Fruit fly (Drosophila melanogaster) whole organism, embryonic: ENCODE results near the gene aln.

Experiments used
- Abd-B ChIP-seq: fragments of 200-800 bp; sonication (Bioruptor generic); optimal IDR thresholded peaks from 2 replicates; lab custom pipeline; 2018; ENCODE audit warnings: missing biosample characterization, mild to moderate bottlenecking, missing genetic modification characterization, moderate library complexity
- Aef1 ChIP-seq: fragments of 200-800 bp; sonication (Bioruptor generic); IDR thresholded peaks from 3 replicates; pipeline ENCODE4 v1.3.6; 2022; ENCODE audit warnings: missing biosample characterization, missing genetic modification characterization
- CG10274 ChIP-seq: fragments of 200-800 bp; sonication (Bioruptor generic); optimal IDR thresholded peaks from 3 replicates; lab custom pipeline; 2017; ENCODE audit warnings: missing biosample characterization, mild to moderate bottlenecking, missing genetic modification characterization
- CG10462 ChIP-seq: fragments of 200-800 bp; sonication (Bioruptor generic); optimal IDR thresholded peaks from 2 replicates; lab custom pipeline; 2016; ENCODE audit warnings: missing biosample characterization, missing genetic modification characterization
- CG12236 ChIP-seq: fragments of 200-800 bp; sonication (Bioruptor generic); optimal IDR thresholded peaks from 2 replicates; lab custom pipeline; 2016; ENCODE audit warnings: missing biosample characterization, missing genetic modification characterization
- CG12744 ChIP-seq: fragments of 200-800 bp; sonication (Bioruptor generic); optimal IDR thresholded peaks from 2 replicates; lab custom pipeline; 2016; ENCODE audit warnings: missing biosample characterization, missing genetic modification characterization
- CG17802 ChIP-seq: fragments of 200-800 bp; sonication (Bioruptor generic); optimal IDR thresholded peaks from 2 replicates; lab custom pipeline; 2018; ENCODE audit warnings: missing biosample characterization, mild to moderate bottlenecking, missing genetic modification characterization, moderate library complexity
- CG18764 ChIP-seq: fragments of 200-800 bp; sonication (Bioruptor generic); optimal IDR thresholded peaks from 3 replicates; lab custom pipeline; 2016; ENCODE audit warnings: missing biosample characterization, missing genetic modification characterization
- CG2116 ChIP-seq: fragments of 200-800 bp; sonication (Bioruptor generic); optimal IDR thresholded peaks from 3 replicates; lab custom pipeline; 2018; ENCODE audit warnings: missing biosample characterization, mild to moderate bottlenecking, missing genetic modification characterization
- CG2202 ChIP-seq: fragments of 200-800 bp; sonication (Bioruptor generic); optimal IDR thresholded peaks from 2 replicates; lab custom pipeline; 2018; ENCODE audit warnings: missing biosample characterization, mild to moderate bottlenecking, missing genetic modification characterization
- CG3995 ChIP-seq: fragments of 200-800 bp; sonication (Bioruptor generic); optimal IDR thresholded peaks from 3 replicates; lab custom pipeline; 2016; ENCODE audit warnings: missing biosample characterization, missing genetic modification characterization
- CG5245 ChIP-seq: fragments of 200-800 bp; sonication (Bioruptor generic); optimal IDR thresholded peaks from 3 replicates; lab custom pipeline; 2016; ENCODE audit warnings: missing biosample characterization, missing genetic modification characterization
- CG7556 ChIP-seq: fragments of 200-800 bp; sonication (Bioruptor generic); optimal IDR thresholded peaks from 2 replicates; lab custom pipeline; 2017; ENCODE audit warnings: missing biosample characterization, mild to moderate bottlenecking, missing genetic modification characterization
- CG8388 ChIP-seq: fragments of 200-800 bp; sonication (Bioruptor generic); optimal IDR thresholded peaks from 2 replicates; lab custom pipeline; 2019; ENCODE audit warnings: missing biosample characterization, mild to moderate bottlenecking, missing genetic modification characterization, moderate library complexity
- CG9727 ChIP-seq: fragments of 200-800 bp; sonication (Bioruptor generic); optimal IDR thresholded peaks from 3 replicates; lab custom pipeline; 2017; ENCODE audit warnings: missing biosample characterization, mild to moderate bottlenecking, missing genetic modification characterization
- CG9932 ChIP-seq: fragments of 200-800 bp; sonication (Bioruptor generic); IDR thresholded peaks from 2 replicates; pipeline ENCODE4 v1.3.6; 2022; ENCODE audit warnings: missing biosample characterization, missing genetic modification characterization
- CTCF ChIP-seq: fragments of 200-800 bp; sonication (Bioruptor generic); optimal IDR thresholded peaks from 2 replicates; lab custom pipeline; 2017; ENCODE audit warnings: missing biosample characterization, mild to moderate bottlenecking, missing genetic modification characterization, moderate library complexity
- CkIIα-i1 ChIP-seq: fragments of 200-800 bp; sonication (Bioruptor generic); IDR thresholded peaks from 2 replicates; pipeline ENCODE4 v1.3.6; 2022; ENCODE audit warnings: missing biosample characterization, missing genetic modification characterization
- E2f2 ChIP-seq: fragments of 200-800 bp; sonication (Bioruptor generic); IDR thresholded peaks from 2 replicates; pipeline ENCODE4 v1.3.6; 2022; ENCODE audit warnings: missing biosample characterization, missing genetic modification characterization
- Elba2 ChIP-seq: fragments of 200-800 bp; sonication (Bioruptor generic); optimal IDR thresholded peaks from 3 replicates; lab custom pipeline; 2016; ENCODE audit warnings: missing biosample characterization, missing genetic modification characterization
- Gsc ChIP-seq: fragments of 200-800 bp; sonication (Bioruptor generic); IDR thresholded peaks from 2 replicates; pipeline ENCODE4 v1.3.6; 2022; ENCODE audit warnings: missing biosample characterization, missing genetic modification characterization
- HLH54F ChIP-seq: fragments of 200-800 bp; sonication (Bioruptor generic); optimal IDR thresholded peaks from 3 replicates; lab custom pipeline; 2016; ENCODE audit warnings: missing biosample characterization, missing genetic modification characterization
- Lhr ChIP-seq: fragments of 200-800 bp; sonication (Bioruptor generic); optimal IDR thresholded peaks from 3 replicates; lab custom pipeline; 2017; ENCODE audit warnings: mild to moderate bottlenecking, missing biosample characterization, missing genetic modification reagents, missing genetic modification characterization
- Lpt ChIP-seq: fragments of >200 bp; optimal IDR thresholded peaks from 2 replicates; lab custom pipeline; 2018; ENCODE audit warnings: missing biosample characterization, missing genetic modification characterization
- NK7.1 ChIP-seq: fragments of 200-800 bp; sonication (Bioruptor generic); optimal IDR thresholded peaks from 3 replicates; lab custom pipeline; 2016; ENCODE audit warnings: missing biosample characterization, missing genetic modification characterization
- Oli ChIP-seq: fragments of 200-800 bp; sonication (Bioruptor generic); optimal IDR thresholded peaks from 2 replicates; lab custom pipeline; 2018; ENCODE audit warnings: missing biosample characterization, mild to moderate bottlenecking, missing genetic modification characterization, moderate library complexity
- Sin3A ChIP-seq: fragments of >200 bp; optimal IDR thresholded peaks from 2 replicates; lab custom pipeline; 2018
- Vsx1 ChIP-seq: fragments of 200-800 bp; sonication (Bioruptor generic); optimal IDR thresholded peaks from 2 replicates; lab custom pipeline; 2017; ENCODE audit warnings: missing biosample characterization, mild to moderate bottlenecking, missing genetic modification characterization, missing genetic modification reagents
- ab ChIP-seq: fragments of 200-800 bp; sonication (Bioruptor generic); optimal IDR thresholded peaks from 2 replicates; lab custom pipeline; 2016; ENCODE audit warnings: missing biosample characterization, missing genetic modification characterization
- abd-A ChIP-seq: fragments of 200-800 bp; sonication (Bioruptor generic); optimal IDR thresholded peaks from 3 replicates; lab custom pipeline; 2019; ENCODE audit warnings: missing biosample characterization, mild to moderate bottlenecking, missing genetic modification characterization, moderate library complexity
- caup ChIP-seq: fragments of 200-800 bp; sonication (Bioruptor generic); optimal IDR thresholded peaks from 3 replicates; lab custom pipeline; 2017; ENCODE audit warnings: missing biosample characterization, mild to moderate bottlenecking, missing genetic modification characterization, moderate library complexity; ENCODE audit not compliant: severe bottlenecking
- chn ChIP-seq: fragments of 200-800 bp; sonication (Bioruptor generic); optimal IDR thresholded peaks from 2 replicates; lab custom pipeline; 2016; ENCODE audit warnings: missing biosample characterization, missing genetic modification characterization
- dm ChIP-seq: fragments of 200-800 bp; sonication (Bioruptor generic); optimal IDR thresholded peaks from 3 replicates; lab custom pipeline; 2016; ENCODE audit warnings: missing biosample characterization, missing genetic modification characterization
- dmrt11E ChIP-seq: fragments of 200-800 bp; sonication (Bioruptor generic); optimal IDR thresholded peaks from 3 replicates; lab custom pipeline; 2018; ENCODE audit warnings: missing biosample characterization, mild to moderate bottlenecking, missing genetic modification characterization, moderate library complexity
- exex ChIP-seq: fragments of 200-800 bp; sonication (Bioruptor generic); optimal IDR thresholded peaks from 4 replicates; lab custom pipeline; 2018; ENCODE audit warnings: missing biosample characterization, mild to moderate bottlenecking, missing genetic modification characterization, moderate library complexity
- ftz-f1 ChIP-seq: fragments of 200-800 bp; sonication (Bioruptor generic); optimal IDR thresholded peaks from 2 replicates; lab custom pipeline; 2016; ENCODE audit warnings: missing biosample characterization, missing genetic modification characterization
- grn ChIP-seq: fragments of 200-800 bp; sonication (Bioruptor generic); optimal IDR thresholded peaks from 3 replicates; lab custom pipeline; 2017; ENCODE audit warnings: missing biosample characterization, missing genetic modification characterization
- jigr1 ChIP-seq: fragments of 200-800 bp; sonication (Bioruptor generic); IDR thresholded peaks from 3 replicates; pipeline ENCODE4 v1.3.6; 2022; ENCODE audit warnings: missing biosample characterization, missing genetic modification characterization
- nerfin-2 ChIP-seq: fragments of 200-800 bp; sonication (Bioruptor generic); IDR thresholded peaks from 2 replicates; pipeline ENCODE4 v1.3.6; 2022; ENCODE audit warnings: missing biosample characterization, missing genetic modification characterization; ENCODE audit not compliant: partially characterized antibody
- org-1 ChIP-seq: fragments of 200-800 bp; sonication (Bioruptor generic); optimal IDR thresholded peaks from 2 replicates; lab custom pipeline; 2017; ENCODE audit warnings: missing biosample characterization, missing genetic modification characterization
- otp ChIP-seq: fragments of 200-800 bp; sonication (Bioruptor generic); IDR thresholded peaks from 3 replicates; pipeline ENCODE4, ENCODE4 v1.3.6; 2022; ENCODE audit warnings: missing biosample characterization, missing genetic modification characterization
- phol ChIP-seq: fragments of 200-800 bp; sonication (Bioruptor generic); optimal IDR thresholded peaks from 3 replicates; lab custom pipeline; 2018; ENCODE audit warnings: missing biosample characterization, mild to moderate bottlenecking, missing genetic modification characterization, moderate library complexity
- psq ChIP-seq: fragments of 200-800 bp; sonication (Bioruptor generic); optimal IDR thresholded peaks from 2 replicates; lab custom pipeline; 2017; ENCODE audit warnings: missing biosample characterization, missing genetic modification characterization
- pzg ChIP-seq: fragments of 200-800 bp; sonication (Bioruptor generic); optimal IDR thresholded peaks from 3 replicates; lab custom pipeline; 2018; ENCODE audit warnings: missing biosample characterization, mild to moderate bottlenecking, missing genetic modification characterization, moderate library complexity
- ro ChIP-seq: fragments of 200-800 bp; sonication (Bioruptor generic); IDR thresholded peaks from 2 replicates; pipeline ENCODE4 v1.3.6; 2022; ENCODE audit warnings: missing biosample characterization, missing genetic modification characterization
- slbo ChIP-seq: fragments of 200-800 bp; sonication (Bioruptor generic); IDR thresholded peaks from 2 replicates; pipeline ENCODE4 v1.3.6; 2022; ENCODE audit warnings: missing biosample characterization, missing genetic modification characterization
- sob ChIP-seq: fragments of 200-800 bp; sonication (Bioruptor generic); IDR thresholded peaks from 2 replicates; pipeline ENCODE4 v1.3.6; 2022; ENCODE audit warnings: missing biosample characterization, missing genetic modification characterization
- stc ChIP-seq: fragments of 200-800 bp; sonication (Bioruptor generic); IDR thresholded peaks from 2 replicates; pipeline ENCODE4 v1.3.6; 2022; ENCODE audit warnings: missing biosample characterization, missing genetic modification characterization
- twi ChIP-seq: fragments of 200-800 bp; optimal IDR thresholded peaks from 2 replicates; lab custom pipeline; 2019; ENCODE audit warnings: missing biosample characterization, mild to moderate bottlenecking, missing genetic modification characterization, moderate library complexity
- unpg ChIP-seq: fragments of 200-800 bp; sonication (Bioruptor generic); optimal IDR thresholded peaks from 3 replicates; lab custom pipeline; 2018; ENCODE audit warnings: missing biosample characterization, mild to moderate bottlenecking, missing genetic modification characterization, moderate library complexity
- vvl ChIP-seq: fragments of 200-800 bp; sonication (Bioruptor generic); IDR thresholded peaks from 2 replicates; pipeline ENCODE4 v1.3.6; 2022; ENCODE audit warnings: missing biosample characterization, missing genetic modification characterization
- zen ChIP-seq: fragments of 200-800 bp; sonication (Bioruptor generic); optimal IDR thresholded peaks from 3 replicates; lab custom pipeline; 2018; ENCODE audit warnings: missing biosample characterization, mild to moderate bottlenecking, missing genetic modification characterization, moderate library complexity

The aln gene

DNA sequence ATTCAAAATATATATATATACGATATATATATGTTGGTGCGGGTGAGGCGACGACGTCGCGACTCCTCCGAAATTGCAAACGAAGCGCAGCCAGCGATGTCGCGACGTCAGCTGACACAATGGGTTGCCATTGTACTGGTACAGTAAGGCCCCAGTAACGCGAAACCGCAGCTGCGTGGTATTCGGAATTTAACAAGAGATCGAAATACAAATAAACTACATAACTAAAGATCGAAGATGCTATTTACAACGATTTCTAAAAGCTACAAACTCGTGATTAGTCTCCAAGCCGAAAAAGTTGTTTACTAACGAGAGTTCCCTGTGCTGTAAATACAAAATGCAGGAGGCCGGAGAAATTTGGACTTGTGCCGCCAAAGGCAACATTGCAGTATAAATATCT lies 38.8 kb downstream of the aln start (continued):
- peak; percentile 61 for TF ChIP-seq twi (tag; lab: Kevin White, UChicago)
- TF ChIP-seq slbo (GFP tag; lab: Robert Waterston, UW), result peak; percentile 63
- TF ChIP-seq dm (GFP tag; lab: Kevin White, UChicago), result no peak
- no peak for TF ChIP-seq Elba2 (GFP tag; lab: Kevin White, UChicago)
- peak; percentile 89 for TF ChIP-seq otp (GFP tag; lab: Robert Waterston, UW)
- TF ChIP-seq Oli (tag; lab: Kevin White, UChicago), result peak; percentile 82
- TF ChIP-seq NK7.1, result no peak
- TF ChIP-seq CG2116 (GFP tag; lab: Kevin White, UChicago), result peak; percentile 19
- TF ChIP-seq ab, result peak; percentile 44
- TF ChIP-seq CkIIα-i1 (GFP tag; lab: Robert Waterston, UW), result no peak
- peak; percentile 68 for TF ChIP-seq chn (GFP tag; lab: Kevin White, UChicago)
- TF ChIP-seq CG5245, result peak; percentile 69
- no peak for TF ChIP-seq nerfin-2 (GFP tag; lab: Robert Waterston, UW)
- TF ChIP-seq exex (tag; lab: Kevin White, UChicago), result no peak
- no peak for TF ChIP-seq CG3995 (GFP tag; lab: Kevin White, UChicago)
- peak; percentile 84 for TF ChIP-seq phol (tag; lab: Kevin White, UChicago)
- TF ChIP-seq CG10462 (GFP tag; lab: Kevin White, UChicago), result peak; percentile 58
- TF ChIP-seq CG7556 (GFP tag; lab: Kevin White, UChicago), result peak; percentile 41
- peak; percentile 48; the same call in 1 of the 2 replicates for TF ChIP-seq E2f2 (GFP tag; lab: Robert Waterston, UW)
- peak; percentile 23 for TF ChIP-seq CG2202
- TF ChIP-seq Gsc (GFP tag; lab: Robert Waterston, UW), result peak; percentile 51; the same call in 1 of the 2 replicates
- TF ChIP-seq org-1, result peak; percentile 57
- no peak for TF ChIP-seq jigr1
- no peak for TF ChIP-seq psq (GFP tag; lab: Kevin White, UChicago)
- TF ChIP-seq dmrt11E (tag; lab: Kevin White, UChicago), result peak; percentile 76
- peak; percentile 72 for TF ChIP-seq sob
- TF ChIP-seq pzg (GFP tag; lab: Kevin White, UChicago), result no peak
- peak; percentile 80 for TF ChIP-seq CG8388 (GFP tag; lab: Kevin White, UChicago)
- TF ChIP-seq Lpt, result no peak
- TF ChIP-seq caup, result peak; percentile 15
- TF ChIP-seq CG9727 (GFP tag; lab: Kevin White, UChicago), result peak; percentile 56
- TF ChIP-seq CG18764 (GFP tag; lab: Kevin White, UChicago), result peak; percentile 43
- no peak for TF ChIP-seq Abd-B (GFP tag; lab: Kevin White, UChicago)
- TF ChIP-seq CG17802, result peak; percentile 47
- peak; percentile 34 for TF ChIP-seq CTCF (GFP tag; lab: Kevin White, UChicago)
- TF ChIP-seq stc (GFP tag; lab: Robert Waterston, UW), result peak; percentile 69
- TF ChIP-seq vvl, result peak; percentile 90
- peak; percentile 80 for TF ChIP-seq unpg (GFP tag; lab: Kevin White, UChicago)
- no peak for TF ChIP-seq grn (GFP tag; lab: Kevin White, UChicago)
- peak; percentile 11 for TF ChIP-seq Lhr
- peak; percentile 68 for TF ChIP-seq zen (tag; lab: Kevin White, UChicago)
- TF ChIP-seq ftz-f1 (GFP tag; lab: Kevin White, UChicago), result no peak
- no peak for TF ChIP-seq abd-A (tag; lab: Kevin White, UChicago)
- TF ChIP-seq HLH54F (GFP tag; lab: Kevin White, UChicago), result peak; percentile 12
- peak; percentile 32 for TF ChIP-seq CG12236 (GFP tag; lab: Kevin White, UChicago)
- TF ChIP-seq CG12744 (GFP tag; lab: Kevin White, UChicago), result no peak
- TF ChIP-seq CG10274, result peak; percentile 21
- peak; percentile 66 for TF ChIP-seq Aef1 (GFP tag; lab: Robert Waterston, UW)
- peak; percentile 44; the same call in 1 of the 2 replicates for TF ChIP-seq ro (GFP tag; lab: Robert Waterston, UW)
- no peak for TF ChIP-seq CG9932
- TF ChIP-seq Vsx1 (GFP tag; lab: Kevin White, UChicago), result peak; percentile 38
- no peak for TF ChIP-seq Sin3A (lab: Kevin White, UChicago)
